Worm (Caenorhabditis elegans) whole organism, L4 larva: Measurements from ENCODE around the gene arrd-13.
A peak's percentile ranks its signal among the peaks of the same experiment; 100 is the strongest.

Experiments
- F10B5.3 ChIP-seq: sonication (generic microtip); optimal IDR thresholded peaks from 2 replicates; lab custom pipeline; 2016; ENCODE audit warnings: mild to moderate bottlenecking, missing genetic modification characterization, missing compliant biosample characterization
- F44E2.7 ChIP-seq: fragments of 200-800 bp; sonication (Bioruptor generic); IDR thresholded peaks from 2 replicates; pipeline ENCODE4 v2.1.2; 2022; ENCODE audit warnings: missing genetic modification characterization, missing compliant biosample characterization
- T26A8.4 ChIP-seq: fragments of 200-800 bp; sonication (Bioruptor generic); IDR thresholded peaks from 2 replicates; pipeline ENCODE4 v1.3.6; 2022; ENCODE audit warnings: missing genetic modification characterization, missing compliant biosample characterization
- Y105C5A.15 ChIP-seq: fragments of 200-800 bp; sonication (Bioruptor generic); IDR thresholded peaks from 2 replicates; pipeline ENCODE4 v1.3.6; 2022; ENCODE audit warnings: missing genetic modification characterization, missing compliant biosample characterization
- aha-1 ChIP-seq: fragments of 150-350 bp; peaks from one replicate; lab custom pipeline; 2014; ENCODE audit warnings: missing biosample characterization, missing genetic modification characterization
- arid-1 ChIP-seq: fragments of 200-800 bp; sonication (Bioruptor generic); conservative IDR thresholded peaks from 2 replicates; pipeline ENCODE4 v1.3.6; 2022; ENCODE audit warnings: missing genetic modification reagents, missing genetic modification characterization, missing compliant biosample characterization
- attf-4 ChIP-seq: sonication (generic microtip); optimal IDR thresholded peaks from 3 replicates; lab custom pipeline; 2017; ENCODE audit warnings: missing biosample characterization, missing genetic modification characterization
- ceh-44 ChIP-seq: fragments of 200-800 bp; sonication (Bioruptor generic); IDR thresholded peaks from 2 replicates; pipeline ENCODE4 v1.3.6; 2022; ENCODE audit warnings: missing genetic modification reagents, missing genetic modification characterization, missing compliant biosample characterization
- ceh-62 ChIP-seq: sonication (generic microtip); optimal IDR thresholded peaks from 2 replicates; lab custom pipeline; 2017; ENCODE audit warnings: missing biosample characterization, missing genetic modification characterization
- ceh-82 ChIP-seq: sonication (generic microtip); optimal IDR thresholded peaks from 2 replicates; lab custom pipeline; 2017; ENCODE audit warnings: missing biosample characterization, missing genetic modification characterization
- ces-1 ChIP-seq: fragments of 150-350 bp; sonication (generic microtip); optimal IDR thresholded peaks from 4 replicates; lab custom pipeline; 2014; ENCODE audit warnings: missing biosample characterization, missing genetic modification reagents, missing genetic modification characterization
- cey-2 ChIP-seq: sonication (generic microtip); optimal IDR thresholded peaks from 3 replicates; lab custom pipeline; 2017; ENCODE audit warnings: missing genetic modification characterization, mild to moderate bottlenecking, missing compliant biosample characterization, antibody characterized with exemption, borderline replicate concordance; ENCODE audit not compliant: insufficient read depth
- dve-1 ChIP-seq: sonication (generic microtip); optimal IDR thresholded peaks from 2 replicates; lab custom pipeline; 2017; ENCODE audit warnings: antibody characterized with exemption, mild to moderate bottlenecking, missing genetic modification characterization, missing compliant biosample characterization; ENCODE audit not compliant: insufficient read depth
- egl-43 ChIP-seq: fragments of 200-800 bp; sonication (Bioruptor generic); IDR thresholded peaks from 2 replicates; pipeline ENCODE4 v1.3.6; 2022; ENCODE audit warnings: missing genetic modification reagents, missing genetic modification characterization, missing compliant biosample characterization
- lim-7 ChIP-seq: fragments of 200-800 bp; sonication (Bioruptor generic); IDR thresholded peaks from 2 replicates; pipeline ENCODE4 v1.3.6; 2022; ENCODE audit warnings: missing genetic modification characterization, missing compliant biosample characterization
- lin-1 ChIP-seq: fragments of 200-800 bp; sonication (Bioruptor generic); IDR thresholded peaks from 2 replicates; pipeline ENCODE4 v1.3.6; 2022; ENCODE audit warnings: missing genetic modification reagents, missing genetic modification characterization, missing compliant biosample characterization
- lin-29 ChIP-seq: fragments of 200-800 bp; sonication (Bioruptor generic); IDR thresholded peaks from 2 replicates; pipeline ENCODE4 v1.3.6; 2022; ENCODE audit warnings: missing genetic modification reagents, missing genetic modification characterization, missing compliant biosample characterization
- lin-38 ChIP-seq: fragments of 200-800 bp; sonication (Bioruptor generic); IDR thresholded peaks from 2 replicates; pipeline ENCODE4 v1.3.6; 2022; ENCODE audit warnings: missing genetic modification reagents, missing genetic modification characterization, missing compliant biosample characterization
- lin-39 ChIP-seq: fragments of 150-350 bp; optimal IDR thresholded peaks from 2 replicates; lab custom pipeline; 2014; ENCODE audit warnings: missing biosample characterization, missing genetic modification reagents, missing genetic modification characterization
- lsy-2 ChIP-seq, 2 experiments: fragments of 150-350 bp in 1 of 2; sonication (generic microtip) in 1 of 2; optimal IDR thresholded peaks; 2 replicates each; lab custom pipeline; 2014 to 2017; ENCODE audit warnings: missing biosample characterization in 2 of 2, missing genetic modification characterization in 2 of 2
- madf-5 ChIP-seq, 2 experiments: fragments of 200-800 bp; sonication (Bioruptor generic); IDR thresholded peaks; 2 replicates each; pipeline ENCODE4 v1.3.6; 2022; ENCODE audit warnings: missing compliant biosample characterization in 2 of 2, missing genetic modification characterization in 2 of 2
- mdl-1 ChIP-seq, 2 experiments: fragments of 150-350 bp in 1 of 2; sonication (generic microtip) in 1 of 2; optimal IDR thresholded peaks; 2 replicates each; lab custom pipeline; 2014 to 2017; ENCODE audit warnings: missing biosample characterization in 2 of 2, missing genetic modification characterization in 2 of 2
- mep-1 ChIP-seq: fragments of 150-350 bp; sonication (generic microtip); optimal IDR thresholded peaks from 3 replicates; lab custom pipeline; 2014; ENCODE audit warnings: missing biosample characterization, missing genetic modification characterization
- mes-2 ChIP-seq: sonication (generic microtip); optimal IDR thresholded peaks from 2 replicates; lab custom pipeline; 2016; ENCODE audit warnings: missing genotype, mild to moderate bottlenecking, missing genetic modification characterization, missing compliant biosample characterization; ENCODE audit not compliant: poor library complexity, severe bottlenecking
- mxl-3 ChIP-seq: fragments of 200-800 bp; sonication (Bioruptor generic); optimal IDR thresholded peaks from 2 replicates; lab custom pipeline; 2018; ENCODE audit warnings: mild to moderate bottlenecking, missing genetic modification characterization, missing compliant biosample characterization
- nhr-10 ChIP-seq: fragments of 150-350 bp; optimal IDR thresholded peaks from 2 replicates; lab custom pipeline; 2014; ENCODE audit warnings: missing biosample characterization, missing genetic modification characterization
- nhr-25 ChIP-seq: sonication (generic microtip); optimal IDR thresholded peaks from 2 replicates; lab custom pipeline; 2017; ENCODE audit warnings: missing genetic modification characterization, mild to moderate bottlenecking, missing compliant biosample characterization, antibody characterized with exemption, moderate library complexity, borderline replicate concordance; ENCODE audit not compliant: insufficient read depth
- nhr-28 ChIP-seq: fragments of 150-350 bp; optimal IDR thresholded peaks from 2 replicates; lab custom pipeline; 2014; ENCODE audit warnings: missing biosample characterization, missing genetic modification characterization
- nhr-77 ChIP-seq: fragments of 150-350 bp; optimal IDR thresholded peaks from 2 replicates; lab custom pipeline; 2014; ENCODE audit warnings: missing biosample characterization, missing genetic modification characterization
- pha-4 ChIP-seq, 2 experiments: fragments of 150-350 bp in 1 of 2; fragments of 200-800 bp in 1 of 2; sonication (Bioruptor generic) in 1 of 2; IDR thresholded peaks in 1 of 2; optimal IDR thresholded peaks in 1 of 2; 2 replicates each; pipeline versions ENCODE4 v1.3.6 to Lab custom; 2014 to 2022; ENCODE audit warnings: missing genetic modification characterization in 2 of 2, missing genetic modification reagents in 2 of 2, missing biosample characterization in 1 of 2, missing compliant biosample characterization in 1 of 2
- pqm-1 ChIP-seq: sonication (generic microtip); optimal IDR thresholded peaks from 2 replicates; lab custom pipeline; 2017; ENCODE audit warnings: missing biosample characterization, missing genetic modification characterization
- set-16 ChIP-seq: fragments of 200-800 bp; sonication (Bioruptor generic); IDR thresholded peaks from 2 replicates; pipeline ENCODE4 v1.3.6; 2022; ENCODE audit warnings: missing genetic modification reagents, missing genetic modification characterization, missing compliant biosample characterization
- skn-1 ChIP-seq: fragments of 150-350 bp; optimal IDR thresholded peaks from 2 replicates; lab custom pipeline; 2014; ENCODE audit warnings: missing biosample characterization, missing genetic modification characterization
- snpc-1.2 ChIP-seq: fragments of 200-800 bp; sonication (Bioruptor generic); IDR thresholded peaks from 2 replicates; pipeline ENCODE4 v1.3.6; 2022; ENCODE audit warnings: missing genetic modification reagents, missing genetic modification characterization, missing compliant biosample characterization
- snpc-4 ChIP-seq: fragments of 150-350 bp; optimal IDR thresholded peaks from 2 replicates; lab custom pipeline; 2014; ENCODE audit warnings: missing biosample characterization, missing genetic modification characterization
- tra-1 ChIP-seq: fragments of 200-800 bp; sonication (Bioruptor generic); IDR thresholded peaks from 2 replicates; pipeline ENCODE4 v1.3.6; 2022; ENCODE audit warnings: missing genetic modification reagents, missing genetic modification characterization, missing compliant biosample characterization
- unc-62 ChIP-seq, 3 experiments: fragments of 150-350 bp in 1 of 3; sonication (generic microtip); optimal IDR thresholded peaks in 2 of 3; peaks in 1 of 3; 1 replicate in 1 of 3; 2 replicates in 2 of 3; lab custom pipeline; 2014 to 2017; ENCODE audit warnings: missing biosample characterization in 3 of 3, missing genetic modification characterization in 3 of 3, missing genetic modification reagents in 3 of 3, missing genotype in 1 of 3
- zip-2 ChIP-seq: fragments of 150-350 bp; optimal IDR thresholded peaks from 2 replicates; lab custom pipeline; 2014; ENCODE audit warnings: missing biosample characterization, missing genetic modification characterization
- ztf-11 ChIP-seq: fragments of 150-350 bp; optimal IDR thresholded peaks from 2 replicates; lab custom pipeline; 2014; ENCODE audit warnings: missing biosample characterization, missing genetic modification characterization

Gene arrd-13

DNA sequence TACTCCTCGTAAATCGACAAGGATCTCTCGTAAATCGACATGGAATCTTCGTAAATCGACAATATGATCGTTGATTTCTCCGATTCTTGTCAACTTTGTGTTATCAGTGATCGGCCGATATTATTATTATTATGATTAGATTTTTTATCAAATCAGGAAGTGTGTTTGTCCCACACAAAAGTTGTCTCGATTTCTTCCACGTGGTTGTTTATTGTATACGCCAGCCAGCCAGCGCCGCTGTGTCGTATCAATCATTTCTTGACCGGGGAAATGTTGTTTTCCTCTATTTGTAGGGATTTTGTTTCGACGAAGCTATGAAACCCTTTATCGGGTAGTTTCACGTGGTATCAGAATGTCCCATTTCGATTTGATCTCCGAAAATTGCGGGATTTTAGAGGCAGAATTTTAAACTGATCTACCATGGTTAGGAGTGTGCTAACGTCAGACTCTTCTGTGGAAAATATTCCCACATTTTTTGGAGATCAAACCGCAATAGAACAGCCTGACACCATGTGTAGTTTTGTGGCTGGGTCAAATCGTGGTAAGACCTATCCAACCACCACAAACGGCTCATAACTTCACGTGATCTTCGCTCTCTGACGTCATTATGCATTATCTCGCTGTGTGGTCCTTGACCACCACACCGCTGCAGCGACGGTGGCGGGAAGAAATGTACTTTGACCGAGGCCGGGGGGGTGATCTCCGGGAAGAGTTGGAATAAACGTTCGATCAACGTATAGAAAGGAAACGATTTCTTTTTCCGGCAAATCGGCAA lies 20.3 kb upstream of the arrd-13 start (continued):
- TF ChIP-seq arid-1 (GFP tag; lab: Robert Waterston, UW) = no peak
- TF ChIP-seq lim-7 (GFP tag; lab: Robert Waterston, UW) = no peak
- no peak for TF ChIP-seq pha-4 (GFP tag; IDR thresholded peaks at IDR 0.05; lab: Robert Waterston, UW)
- no peak for TF ChIP-seq pha-4 (tag; optimal IDR thresholded peaks at IDR 0.05; lab: Kevin White, UChicago)
- TF ChIP-seq T26A8.4 (GFP tag; lab: Robert Waterston, UW) = no peak
- TF ChIP-seq dve-1 (tag; lab: Kevin White, UChicago) = peak; percentile 77
- TF ChIP-seq F44E2.7 (GFP tag; lab: Robert Waterston, UW) = no peak
- TF ChIP-seq set-16 (GFP tag; lab: Robert Waterston, UW) = no peak
- no peak for TF ChIP-seq attf-4
- TF ChIP-seq mxl-3 (GFP tag; lab: Kevin White, UChicago) = peak; percentile 52
- no peak for TF ChIP-seq lin-29 (GFP tag; lab: Robert Waterston, UW)
- TF ChIP-seq ztf-11 = no peak
- no peak for TF ChIP-seq egl-43 (GFP tag; lab: Robert Waterston, UW)
- no peak for TF ChIP-seq Y105C5A.15 (GFP tag; lab: Robert Waterston, UW)
- TF ChIP-seq nhr-77 (tag; lab: Kevin White, UChicago) = peak; percentile 84
- no peak for TF ChIP-seq ces-1 (GFP tag; lab: Kevin White, UChicago)
- no peak for TF ChIP-seq mep-1 (tag; lab: Kevin White, UChicago)
- no peak for TF ChIP-seq ceh-82 (tag; lab: Kevin White, UChicago)

DNA sequence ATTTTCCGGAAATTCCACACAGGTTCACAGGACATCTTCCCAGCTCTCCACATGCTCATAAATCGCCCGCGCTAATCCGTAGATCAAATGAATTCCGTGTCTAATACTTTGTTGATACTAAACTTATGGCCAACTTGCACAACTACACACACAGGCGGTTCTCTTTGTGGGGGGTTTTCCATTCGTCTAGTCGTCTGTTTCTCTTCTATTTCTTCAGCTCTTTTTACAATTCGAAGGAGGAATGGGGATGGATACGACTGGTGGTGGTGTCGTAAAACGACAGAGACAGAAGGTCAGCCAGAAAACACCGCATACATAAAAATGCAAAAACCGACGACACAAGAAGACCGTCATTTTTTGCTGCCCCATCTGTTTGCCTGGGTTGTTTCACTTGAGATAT lies 18.8 kb upstream of the arrd-13 start:
- TF ChIP-seq nhr-10 (tag; lab: Kevin White, UChicago) (no peak), aha-1 (tag; lab: Kevin White, UChicago) (peak; percentile 83)

DNA sequence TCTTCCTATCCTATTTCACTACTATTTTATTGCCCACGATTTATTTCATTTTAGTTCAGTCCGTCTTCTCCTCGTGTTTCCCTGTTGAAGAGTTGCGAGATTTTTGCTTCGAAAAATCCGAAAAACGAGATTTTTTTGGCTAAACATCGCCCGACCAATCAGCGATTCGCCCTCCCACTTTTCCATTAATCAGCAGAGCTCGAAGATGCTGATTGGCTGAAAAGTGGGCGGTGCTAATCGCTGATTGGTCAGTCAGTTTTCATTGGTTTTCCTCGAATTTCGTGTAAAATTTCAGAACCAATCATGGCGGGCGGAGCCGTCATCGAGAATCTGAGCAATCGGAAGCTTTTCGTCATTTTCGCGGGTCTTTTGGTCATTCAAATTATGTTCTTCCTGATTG lies 16.8 kb upstream of the arrd-13 start, which contains the start of gene mig-14:
Gene mig-14, plus strand, starts transcription at position 290 of the 400 bp plus-strand sequence.
- TF ChIP-seq ceh-82 (tag; lab: Kevin White, UChicago) (no peak), cey-2 (no peak), aha-1 (tag; lab: Kevin White, UChicago) (peak; percentile 20)
- TF ChIP-seq, all 104 proteins: peak for 1

DNA sequence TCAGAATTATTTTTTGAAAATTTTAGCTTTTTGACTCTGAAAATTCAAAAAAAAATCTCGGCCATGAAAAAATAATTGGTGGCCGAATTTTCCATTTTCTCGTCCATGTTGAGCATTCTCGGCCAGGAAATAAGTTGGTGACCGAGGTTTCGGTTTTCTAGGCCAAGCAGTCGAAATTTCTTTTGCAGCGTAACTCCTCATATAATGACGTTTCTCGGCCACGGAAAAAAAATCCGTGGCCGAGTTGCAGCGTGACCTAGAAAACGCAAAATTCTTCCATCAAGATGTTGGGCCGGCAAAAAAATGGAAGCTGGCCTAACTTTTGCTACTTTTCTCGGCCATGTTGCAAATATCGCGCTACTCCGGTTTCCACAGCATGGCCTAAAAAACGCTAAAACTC lies 8.1 kb upstream of the arrd-13 start:
- TF ChIP-seq madf-5 (GFP tag; IDR thresholded peaks at IDR 0.05; lab: Robert Waterston, UW) (no peak), aha-1 (tag; lab: Kevin White, UChicago) (peak; percentile 83), unc-62 (GFP tag; optimal IDR thresholded peaks at IDR 0.05 in 1 of 2; lab: Kevin White, UChicago) (peak in 1 of 2 experiments; percentile 34), unc-62 (tag; optimal IDR thresholded peaks at IDR 0.05; lab: Kevin White, UChicago) (no peak)
- TF ChIP-seq, all 104 proteins: peak for 2

DNA sequence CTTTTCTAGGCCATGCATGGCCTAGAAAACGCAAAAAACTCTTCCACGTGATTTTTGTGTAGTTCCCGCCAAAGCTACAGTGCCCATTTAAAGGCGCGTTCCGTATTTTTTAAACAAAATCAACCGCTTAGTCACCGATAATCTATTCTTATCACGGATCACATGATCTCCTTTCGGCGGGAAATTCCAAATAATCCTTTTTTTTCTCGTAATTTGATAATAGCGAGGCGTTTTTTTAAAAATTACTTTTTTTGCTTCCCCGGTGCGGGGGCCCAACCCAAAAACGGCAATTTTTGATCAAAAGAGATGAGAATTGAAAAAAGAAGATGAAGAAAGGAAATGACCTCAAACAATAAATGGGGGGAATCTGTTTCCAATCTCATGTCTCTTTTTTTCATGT lies 7.2 kb upstream of the arrd-13 start:
- TF ChIP-seq nhr-28 = peak; percentile 13
- peak in 1 of 2 experiments; percentile 11 for TF ChIP-seq mdl-1 (tag; optimal IDR thresholded peaks at IDR 0.05; lab: Kevin White, UChicago)
- 0 out of 2 replicates have a peak, but pooled peaks have one; percentile 27 for TF ChIP-seq tra-1 (GFP tag; lab: Robert Waterston, UW)
- TF ChIP-seq pqm-1 (tag; lab: Kevin White, UChicago) = no peak
- TF ChIP-seq F10B5.3 (tag; lab: Kevin White, UChicago) = no peak
- TF ChIP-seq lin-39 (tag; lab: Kevin White, UChicago) = no peak

DNA sequence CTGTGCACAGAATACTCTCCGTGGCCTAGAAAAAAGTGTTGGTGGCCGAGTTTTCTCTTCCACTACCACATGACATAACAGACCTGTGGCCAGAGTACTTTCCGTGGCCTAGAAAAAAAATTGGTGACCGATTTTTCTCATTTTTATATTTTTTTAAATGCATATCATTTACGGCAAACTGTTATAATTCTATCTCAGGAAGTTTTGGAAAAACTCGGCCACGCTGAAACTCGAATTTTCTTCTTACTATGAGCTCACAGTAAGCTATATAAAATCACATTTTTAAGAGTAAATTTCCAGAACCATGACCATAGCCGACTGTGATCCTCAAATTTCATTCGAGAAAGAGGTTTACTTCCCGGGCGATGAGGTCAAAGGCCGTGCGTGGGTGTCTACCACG lies 6.2 kb upstream of the arrd-13 start, which contains the start of gene arrd-14:
Gene arrd-14, plus strand, starts transcription at position 301 of the 400 bp plus-strand sequence.
- TF ChIP-seq ceh-44 = no peak
- no peak for TF ChIP-seq nhr-25 (tag; lab: Kevin White, UChicago)
- no peak for TF ChIP-seq mxl-3 (GFP tag; lab: Kevin White, UChicago)
- no peak for TF ChIP-seq mes-2 (tag; lab: Kevin White, UChicago)
- TF ChIP-seq F10B5.3 (tag; lab: Kevin White, UChicago) = no peak
- no peak for TF ChIP-seq lsy-2 (tag; optimal IDR thresholded peaks at IDR 0.05; lab: Kevin White, UChicago)
- no peak for TF ChIP-seq nhr-28
- TF ChIP-seq snpc-1.2 (GFP tag; lab: Robert Waterston, UW) = no peak
- TF ChIP-seq skn-1 (tag; lab: Kevin White, UChicago) = no peak
- TF ChIP-seq snpc-4 (tag; lab: Kevin White, UChicago) = no peak
- no peak for TF ChIP-seq lin-38 (GFP tag; lab: Robert Waterston, UW)
- TF ChIP-seq lin-1 (GFP tag; lab: Robert Waterston, UW) = no peak
- TF ChIP-seq zip-2 (tag; lab: Kevin White, UChicago) = no peak
- no peak for TF ChIP-seq unc-62 (GFP tag; optimal IDR thresholded peaks at IDR 0.05 in 1 of 2; lab: Kevin White, UChicago)
- no peak for TF ChIP-seq unc-62 (tag; optimal IDR thresholded peaks at IDR 0.05; lab: Kevin White, UChicago)
- no peak for TF ChIP-seq ceh-62 (tag; lab: Kevin White, UChicago)
